Fruit fly (Drosophila melanogaster) whole organism, embryonic: ENCODE measurements around the gene CG42445.

Experiments
- Atf-2 ChIP-seq: fragments of 200-800 bp; sonication (Bioruptor generic); optimal IDR thresholded peaks from 2 replicates; lab custom pipeline; 2016; ENCODE audit warnings: missing biosample characterization, missing genetic modification characterization
- Awh ChIP-seq: fragments of 200-800 bp; sonication (Bioruptor generic); IDR thresholded peaks from 2 replicates; pipeline ENCODE4, ENCODE4 v1.3.6; 2022; ENCODE audit warnings: missing biosample characterization, missing genetic modification characterization
- CG10431 ChIP-seq: fragments of 200-800 bp; sonication (Bioruptor generic); optimal IDR thresholded peaks from 3 replicates; lab custom pipeline; 2018; ENCODE audit warnings: missing biosample characterization, mild to moderate bottlenecking, missing genetic modification characterization
- CG11093 ChIP-seq: fragments of 200-800 bp; sonication (Bioruptor generic); IDR thresholded peaks from 3 replicates; pipeline ENCODE4 v1.3.6; 2022; ENCODE audit warnings: missing biosample characterization, missing genetic modification characterization
- CG11695 ChIP-seq: fragments of 200-800 bp; sonication (Bioruptor generic); IDR thresholded peaks from 3 replicates; pipeline ENCODE4 v1.3.6; 2022; ENCODE audit warnings: missing biosample characterization, missing genetic modification characterization
- CG11696 ChIP-seq: fragments of 200-800 bp; sonication (Bioruptor generic); IDR thresholded peaks from 2 replicates; pipeline ENCODE4 v1.3.6; 2022; ENCODE audit warnings: missing biosample characterization, missing genetic modification characterization
- CG13775 ChIP-seq: fragments of 200-800 bp; sonication (Bioruptor generic); optimal IDR thresholded peaks from 3 replicates; lab custom pipeline; 2017; ENCODE audit warnings: missing biosample characterization, mild to moderate bottlenecking, missing genetic modification characterization
- CG14667 ChIP-seq: fragments of 200-800 bp; sonication (Bioruptor generic); IDR thresholded peaks from 2 replicates; pipeline ENCODE4 v1.3.6; 2022; ENCODE audit warnings: missing biosample characterization, missing genetic modification characterization
- CG15514 ChIP-seq: fragments of 200-800 bp; sonication (Bioruptor generic); optimal IDR thresholded peaks from 3 replicates; lab custom pipeline; 2017; ENCODE audit warnings: missing biosample characterization, missing genetic modification characterization, mild to moderate bottlenecking, moderate library complexity, missing genetic modification reagents
- CG16813 ChIP-seq: fragments of 200-800 bp; sonication (Bioruptor generic); IDR thresholded peaks from 3 replicates; pipeline ENCODE4 v1.3.6; 2022; ENCODE audit warnings: missing biosample characterization, missing genetic modification characterization; ENCODE audit not compliant: partially characterized antibody
- CG18599 ChIP-seq: fragments of 200-800 bp; sonication (Bioruptor generic); optimal IDR thresholded peaks from 3 replicates; lab custom pipeline; 2017; ENCODE audit warnings: missing biosample characterization, missing genetic modification characterization, mild to moderate bottlenecking, moderate library complexity, missing genetic modification reagents
- CG31388 ChIP-seq: fragments of 200-800 bp; sonication (Bioruptor generic); optimal IDR thresholded peaks from 2 replicates; lab custom pipeline; 2016; ENCODE audit warnings: missing biosample characterization, missing genetic modification characterization
- CG3847 ChIP-seq: fragments of 200-800 bp; sonication (Bioruptor generic); IDR thresholded peaks from 2 replicates; pipeline ENCODE4 v1.3.6; 2022; ENCODE audit warnings: missing biosample characterization, missing genetic modification characterization
- CG4328 ChIP-seq: fragments of 200-800 bp; sonication (Bioruptor generic); optimal IDR thresholded peaks from 3 replicates; lab custom pipeline; 2017; ENCODE audit warnings: missing biosample characterization, missing genetic modification reagents, missing genetic modification characterization
- CG4707 ChIP-seq: fragments of 200-800 bp; sonication (Bioruptor generic); optimal IDR thresholded peaks from 2 replicates; lab custom pipeline; 2018; ENCODE audit warnings: missing biosample characterization, mild to moderate bottlenecking, missing genetic modification characterization, moderate library complexity
- CG6791 ChIP-seq: fragments of 200-800 bp; sonication (Bioruptor generic); IDR thresholded peaks from 3 replicates; pipeline ENCODE4 v1.3.6; 2022; ENCODE audit warnings: missing biosample characterization, missing genetic modification characterization; ENCODE audit not compliant: partially characterized antibody
- CG8089 ChIP-seq: fragments of 200-800 bp; sonication (Bioruptor generic); optimal IDR thresholded peaks from 3 replicates; lab custom pipeline; 2016; ENCODE audit warnings: missing biosample characterization, missing genetic modification characterization
- CG8290 ChIP-seq, 3 experiments: fragments of 200-800 bp; sonication (Bioruptor generic); optimal IDR thresholded peaks; 2 replicates each; lab custom pipeline; 2016 to 2019; ENCODE audit warnings: missing biosample characterization in 3 of 3, missing genetic modification characterization in 3 of 3, mild to moderate bottlenecking in 2 of 3, moderate library complexity in 1 of 3
- CG8944 ChIP-seq: fragments of 200-800 bp; sonication (Bioruptor generic); optimal IDR thresholded peaks from 3 replicates; lab custom pipeline; 2016; ENCODE audit warnings: missing biosample characterization, missing genetic modification characterization
- Deaf1 ChIP-seq: fragments of 200-800 bp; optimal IDR thresholded peaks from 3 replicates; lab custom pipeline; 2019; ENCODE audit warnings: missing biosample characterization, mild to moderate bottlenecking, missing genetic modification characterization, moderate library complexity
- Fer3 ChIP-seq: fragments of 200-800 bp; sonication (Bioruptor generic); optimal IDR thresholded peaks from 2 replicates; lab custom pipeline; 2018; ENCODE audit warnings: missing biosample characterization, mild to moderate bottlenecking, missing genetic modification characterization, moderate library complexity
- HHEX ChIP-seq: fragments of 200-800 bp; sonication (Bioruptor generic); optimal IDR thresholded peaks from 3 replicates; lab custom pipeline; 2017; ENCODE audit warnings: missing biosample characterization, mild to moderate bottlenecking, missing genetic modification characterization, missing genetic modification reagents
- HLH4C ChIP-seq: fragments of 200-800 bp; sonication (Bioruptor generic); IDR thresholded peaks from 3 replicates; pipeline ENCODE4 v1.3.6; 2022; ENCODE audit warnings: missing biosample characterization, missing genetic modification characterization; ENCODE audit not compliant: partially characterized antibody
- Myb ChIP-seq: fragments of 200-800 bp; sonication (Bioruptor generic); optimal IDR thresholded peaks from 2 replicates; lab custom pipeline; 2016; ENCODE audit warnings: missing biosample characterization, missing genetic modification characterization
- Optix ChIP-seq: fragments of 200-800 bp; sonication (Bioruptor generic); IDR thresholded peaks from 3 replicates; pipeline ENCODE4 v1.3.6; 2022; ENCODE audit warnings: missing biosample characterization, missing genetic modification characterization
- Poxn ChIP-seq: fragments of 200-800 bp; sonication (Bioruptor generic); IDR thresholded peaks from 2 replicates; pipeline ENCODE4 v1.3.6; 2022; ENCODE audit warnings: missing biosample characterization, missing genetic modification characterization
- Usf ChIP-seq: fragments of 200-800 bp; sonication (Bioruptor generic); optimal IDR thresholded peaks from 2 replicates; lab custom pipeline; 2017; ENCODE audit warnings: missing genotype, missing biosample characterization, missing genetic modification characterization
- Xbp1 ChIP-seq: fragments of 200-800 bp; sonication (Bioruptor generic); optimal IDR thresholded peaks from 3 replicates; lab custom pipeline; 2016; ENCODE audit warnings: missing biosample characterization, mild to moderate bottlenecking, missing genetic modification characterization
- Xrp1 ChIP-seq: fragments of 200-800 bp; sonication (Bioruptor generic); IDR thresholded peaks from 2 replicates; pipeline ENCODE4 v1.3.6; 2022; ENCODE audit warnings: missing biosample characterization, missing genetic modification characterization
- ara ChIP-seq: fragments of 200-800 bp; sonication (Bioruptor generic); IDR thresholded peaks from 2 replicates; pipeline ENCODE4 v1.3.6; 2022; ENCODE audit warnings: missing biosample characterization, missing genetic modification characterization
- ash1 ChIP-seq: fragments of 200-800 bp; sonication (Bioruptor generic); optimal IDR thresholded peaks from 2 replicates; lab custom pipeline; 2018; ENCODE audit warnings: missing biosample characterization, mild to moderate bottlenecking, missing genetic modification characterization
- chn ChIP-seq: fragments of 200-800 bp; sonication (Bioruptor generic); optimal IDR thresholded peaks from 2 replicates; lab custom pipeline; 2016; ENCODE audit warnings: missing biosample characterization, missing genetic modification characterization
- dpn ChIP-seq, 2 experiments: fragments of 200-800 bp; sonication (Bioruptor generic); optimal IDR thresholded peaks; 3 replicates each; lab custom pipeline; 2016; ENCODE audit warnings: missing biosample characterization in 2 of 2, missing genetic modification characterization in 2 of 2
- fd64A ChIP-seq: fragments of 200-800 bp; sonication (Bioruptor generic); optimal IDR thresholded peaks from 3 replicates; lab custom pipeline; 2018; ENCODE audit warnings: missing biosample characterization, mild to moderate bottlenecking, missing genetic modification characterization
- fd96Cb ChIP-seq: fragments of 200-800 bp; sonication (Bioruptor generic); optimal IDR thresholded peaks from 2 replicates; lab custom pipeline; 2018; ENCODE audit warnings: missing biosample characterization, mild to moderate bottlenecking, missing genetic modification characterization, moderate library complexity
- hb ChIP-seq: fragments of 200-800 bp; sonication (Bioruptor generic); IDR thresholded peaks from 3 replicates; pipeline ENCODE4 v1.3.6; 2022; ENCODE audit warnings: missing biosample characterization, missing genetic modification characterization; ENCODE audit not compliant: partially characterized antibody
- jumu ChIP-seq: fragments of 200-800 bp; sonication (Bioruptor generic); optimal IDR thresholded peaks from 3 replicates; lab custom pipeline; 2016; ENCODE audit warnings: missing biosample characterization, missing genetic modification characterization
- kni ChIP-seq: fragments of 200-800 bp; sonication (Bioruptor generic); optimal IDR thresholded peaks from 3 replicates; lab custom pipeline; 2017; ENCODE audit warnings: mild to moderate bottlenecking, missing biosample characterization, missing genetic modification reagents, missing genetic modification characterization
- knrl ChIP-seq: fragments of 200-800 bp; sonication (Bioruptor generic); IDR thresholded peaks from 3 replicates; pipeline ENCODE4 v1.3.6; 2022; ENCODE audit warnings: missing biosample characterization, missing genetic modification characterization; ENCODE audit not compliant: partially characterized antibody
- lola ChIP-seq, 3 experiments: fragments of >200 bp in 2 of 3; fragments of 200-800 bp in 1 of 3; sonication (Bioruptor generic) in 1 of 3; optimal IDR thresholded peaks; 2 replicates each; lab custom pipeline; 2017 to 2019; ENCODE audit warnings: missing biosample characterization in 3 of 3, missing genetic modification characterization in 3 of 3, mild to moderate bottlenecking in 1 of 3, moderate library complexity in 1 of 3
- otp ChIP-seq: fragments of 200-800 bp; sonication (Bioruptor generic); IDR thresholded peaks from 3 replicates; pipeline ENCODE4, ENCODE4 v1.3.6; 2022; ENCODE audit warnings: missing biosample characterization, missing genetic modification characterization
- p53 ChIP-seq: fragments of 200-800 bp; sonication (Bioruptor generic); optimal IDR thresholded peaks from 2 replicates; lab custom pipeline; 2016; ENCODE audit warnings: missing biosample characterization, missing genetic modification characterization
- salm ChIP-seq: fragments of 200-800 bp; sonication (Bioruptor generic); optimal IDR thresholded peaks from 2 replicates; lab custom pipeline; 2018; ENCODE audit warnings: missing biosample characterization, mild to moderate bottlenecking, missing genetic modification characterization
- sens ChIP-seq: fragments of 200-800 bp; sonication (Bioruptor generic); peaks from one replicate; lab custom pipeline; 2016; ENCODE audit warnings: missing biosample characterization, missing genetic modification characterization
- sob ChIP-seq: fragments of 200-800 bp; sonication (Bioruptor generic); IDR thresholded peaks from 2 replicates; pipeline ENCODE4 v1.3.6; 2022; ENCODE audit warnings: missing biosample characterization, missing genetic modification characterization
- sr ChIP-seq: fragments of 200-800 bp; sonication (Bioruptor generic); IDR thresholded peaks from 3 replicates; pipeline ENCODE4 v1.3.6; 2022; ENCODE audit warnings: missing biosample characterization, missing genetic modification characterization
- stwl ChIP-seq: fragments of 200-800 bp; sonication (Bioruptor generic); optimal IDR thresholded peaks from 3 replicates; lab custom pipeline; 2018; ENCODE audit warnings: missing biosample characterization, mild to moderate bottlenecking, missing genetic modification characterization, moderate library complexity
- twi ChIP-seq: fragments of 200-800 bp; optimal IDR thresholded peaks from 2 replicates; lab custom pipeline; 2019; ENCODE audit warnings: missing biosample characterization, mild to moderate bottlenecking, missing genetic modification characterization, moderate library complexity
- yki ChIP-seq: fragments of >200 bp; optimal IDR thresholded peaks from 3 replicates; lab custom pipeline; 2018
- z ChIP-seq: fragments of 200-800 bp; sonication (Bioruptor generic); IDR thresholded peaks from 3 replicates; pipeline ENCODE4 v1.3.6; 2022; ENCODE audit warnings: missing biosample characterization, missing genetic modification characterization

CG42445 gene

dm6 chr3L:8137448-8137906, 21.2 kb downstream of the CG42445 start, which contains the start of the genes Setx and mus301 (continued):
- no peak for TF ChIP-seq fd64A (GFP tag; lab: Kevin White, UChicago)
- TF ChIP-seq CG8290 (GFP tag; optimal IDR thresholded peaks at IDR 0.05; lab: Kevin White, UChicago) = peak; percentile 83
- no peak for TF ChIP-seq CG8290 (tag; optimal IDR thresholded peaks at IDR 0.05; lab: Kevin White, UChicago)
- TF ChIP-seq sob = peak; percentile 92
- TF ChIP-seq CG11696 (GFP tag; lab: Robert Waterston, UW) = no peak
- peak; percentile 70 for TF ChIP-seq p53 (GFP tag; lab: Kevin White, UChicago)
- peak; percentile 90 for TF ChIP-seq Xbp1 (GFP tag; lab: Kevin White, UChicago)
- peak; percentile 37 for TF ChIP-seq CG4328 (GFP tag; lab: Kevin White, UChicago)
- TF ChIP-seq Awh = no peak
- TF ChIP-seq jumu (GFP tag; lab: Kevin White, UChicago) = peak; percentile 82
- TF ChIP-seq CG18599 (GFP tag; lab: Kevin White, UChicago) = no peak
- peak; percentile 90 for TF ChIP-seq chn (GFP tag; lab: Kevin White, UChicago)
- peak; percentile 48; the same call in 1 of the 3 replicates for TF ChIP-seq CG11093 (GFP tag; lab: Robert Waterston, UW)
- no peak for TF ChIP-seq hb (GFP tag; lab: Robert Waterston, UW)
- TF ChIP-seq CG16813 = no peak
- TF ChIP-seq Myb (GFP tag; lab: Kevin White, UChicago) = peak; percentile 83
- TF ChIP-seq HLH4C = no peak
- peak in 1 of 3 experiments; percentile 74 for TF ChIP-seq lola (GFP tag; optimal IDR thresholded peaks at IDR 0.05; lab: Kevin White, UChicago)
- peak; percentile 79 for TF ChIP-seq Xrp1
- no peak for TF ChIP-seq CG6791 (GFP tag; lab: Robert Waterston, UW)
- TF ChIP-seq CG31388 = peak; percentile 55
- no peak for TF ChIP-seq salm
- peak; percentile 70 for TF ChIP-seq Fer3 (tag; lab: Kevin White, UChicago)
- TF ChIP-seq ara (GFP tag; lab: Robert Waterston, UW) = peak; percentile 59; the same call in 1 of the 2 replicates
- peak; percentile 74 for TF ChIP-seq Atf-2 (GFP tag; lab: Kevin White, UChicago)
- TF ChIP-seq CG4707 (GFP tag; lab: Kevin White, UChicago) = no peak
- 0 out of 3 replicates have a peak, but pooled peaks have one; percentile 24 for TF ChIP-seq Optix
- peak; percentile 66 for TF ChIP-seq CG14667
- peak; percentile 82 for TF ChIP-seq CG8944 (GFP tag; lab: Kevin White, UChicago)
- peak; percentile 29 for TF ChIP-seq CG10431 (GFP tag; lab: Kevin White, UChicago)
- peak; percentile 84 for TF ChIP-seq CG13775 (GFP tag; lab: Kevin White, UChicago)
- TF ChIP-seq fd96Cb = peak; percentile 66
- peak; percentile 59 for TF ChIP-seq CG11695 (GFP tag; lab: Robert Waterston, UW)
- no peak for TF ChIP-seq z
- peak; percentile 96 for TF ChIP-seq sens (GFP tag; lab: Kevin White, UChicago)
- peak; percentile 78 for TF ChIP-seq stwl (tag; lab: Kevin White, UChicago)
- TF ChIP-seq ash1 (GFP tag; lab: Kevin White, UChicago) = no peak
- no peak for TF ChIP-seq otp (GFP tag; lab: Robert Waterston, UW)
- no peak for TF ChIP-seq Deaf1 (tag; lab: Kevin White, UChicago)
- TF ChIP-seq CG15514 = peak; percentile 86
- no peak for TF ChIP-seq kni
- peak; percentile 50; the same call in 2 of the 3 replicates for TF ChIP-seq knrl (GFP tag; lab: Robert Waterston, UW)
- no peak for TF ChIP-seq twi (tag; lab: Kevin White, UChicago)
- no peak for TF ChIP-seq sr (GFP tag; lab: Robert Waterston, UW)
- TF ChIP-seq HHEX (GFP tag; lab: Kevin White, UChicago) = peak; percentile 69
- no peak for TF ChIP-seq yki (lab: Kevin White, UChicago)
- TF ChIP-seq dpn (GFP tag; optimal IDR thresholded peaks at IDR 0.05; lab: Kevin White, UChicago) = peak; percentile 83 to 90
- no peak for TF ChIP-seq Poxn
- peak; percentile 52 for TF ChIP-seq Usf
- TF ChIP-seq CG8089 (GFP tag; lab: Kevin White, UChicago) = peak; percentile 75
- TF ChIP-seq CG3847 (GFP tag; lab: Robert Waterston, UW) = peak; percentile 93
